Fruit fly (Drosophila melanogaster): ENCODE measurements around the gene GstD5.

The GstD5 gene

DNA sequence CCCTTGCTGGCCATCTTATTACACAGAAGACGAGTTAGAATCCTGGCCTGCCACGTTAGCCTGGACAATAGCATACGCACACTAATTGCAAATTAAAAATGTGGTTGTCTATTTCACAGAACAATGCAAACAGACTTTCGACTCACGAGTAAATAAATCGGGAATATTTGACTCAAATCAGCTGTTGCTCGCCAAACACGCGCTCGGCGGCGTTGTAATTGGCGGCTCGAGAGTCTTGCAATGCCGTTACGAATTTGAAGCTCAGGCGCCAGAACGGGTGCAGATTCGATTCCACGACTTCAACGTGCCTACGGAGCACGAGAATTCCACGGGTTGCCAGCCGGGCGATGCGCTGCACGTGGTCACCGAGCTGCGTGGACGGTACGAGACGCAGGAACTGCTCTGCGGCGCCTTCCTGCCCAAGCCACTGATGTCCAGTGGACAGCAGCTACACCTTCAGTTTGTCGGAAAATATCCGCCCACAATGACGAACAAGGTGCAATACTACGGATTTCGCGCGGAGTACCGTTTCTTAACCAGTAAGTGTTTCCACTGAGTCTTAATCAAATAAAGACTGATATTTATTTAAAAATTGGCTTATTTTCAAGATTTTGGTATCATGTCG, 26.3 kb downstream of the GstD5 start, which contains the start of gene DNAlig3:
TSS of gene DNAlig3 (minus strand) at position 168 of the 625 bp plus-strand sequence.
- no peak for TF ChIP-seq Rel (GFP tag; optimal IDR thresholded peaks at IDR 0.05)
- peak; percentile 83 for TF ChIP-seq Rel (tag; optimal IDR thresholded peaks at IDR 0.05)
- no peak for TF ChIP-seq Hr78 (GFP tag; optimal IDR thresholded peaks at IDR 0.05)

DNA sequence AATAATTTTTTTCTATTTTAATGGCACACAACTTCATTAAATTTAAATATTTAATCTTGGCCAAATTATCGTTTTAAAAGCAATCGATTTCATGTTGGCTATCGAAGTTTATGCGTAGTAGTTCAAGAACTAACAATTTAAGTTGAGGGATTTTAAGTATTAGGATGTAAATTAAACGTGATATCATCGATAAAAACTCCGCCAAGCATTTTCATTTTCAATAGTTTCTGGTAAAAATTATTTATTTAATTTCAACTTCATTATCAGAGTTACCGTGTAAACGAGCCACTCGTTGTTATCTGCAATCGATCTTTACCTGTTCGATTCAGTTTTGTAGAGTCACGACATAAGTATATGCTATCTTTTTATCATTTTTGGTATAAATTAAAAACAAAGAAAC, 27.4 kb downstream of the GstD5 start:
- no peak for TF ChIP-seq N (GFP tag; optimal IDR thresholded peaks at IDR 0.05)
- peak; percentile 94 for TF ChIP-seq Hnf4 (GFP tag; optimal IDR thresholded peaks at IDR 0.05)
- TF ChIP-seq HLH106 (tag; optimal IDR thresholded peaks at IDR 0.05), result peak; percentile 98
- TF ChIP-seq sage (GFP tag; optimal IDR thresholded peaks at IDR 0.05), result peak; percentile 99
- TF ChIP-seq Myc (optimal IDR thresholded peaks at IDR 0.05), result no peak
- no peak for TF ChIP-seq usp (GFP tag; optimal IDR thresholded peaks at IDR 0.05)
- no peak for TF ChIP-seq Dif (GFP tag; optimal IDR thresholded peaks at IDR 0.05; ENCODE audit: partially characterized antibody)
- no peak for TF ChIP-seq Dfd (GFP tag; optimal IDR thresholded peaks at IDR 0.05)
- TF ChIP-seq Sp1 (GFP tag; optimal IDR thresholded peaks at IDR 0.05), result peak; percentile 99
- TF ChIP-seq h (GFP tag; optimal IDR thresholded peaks at IDR 0.05), result peak; percentile 99
- TF ChIP-seq br (GFP tag; optimal IDR thresholded peaks at IDR 0.05), result peak; percentile 95
- no peak for TF ChIP-seq Hr78 (GFP tag; optimal IDR thresholded peaks at IDR 0.05)
- peak; percentile 92 for TF ChIP-seq Hr83 (GFP tag; optimal IDR thresholded peaks at IDR 0.05; ENCODE audit: poor library complexity, severe bottlenecking)
- TF ChIP-seq dl (GFP tag; optimal IDR thresholded peaks at IDR 0.05; ENCODE audit: insufficient read depth in 1 of 2, partially characterized antibody in 2 of 2), result no peak
- TF ChIP-seq Rel (GFP tag; optimal IDR thresholded peaks at IDR 0.05), result peak; percentile 90
- TF ChIP-seq Rel (tag; optimal IDR thresholded peaks at IDR 0.05), result peak; percentile 93
- peak; percentile 36 for TF ChIP-seq GATAd (GFP tag; optimal IDR thresholded peaks at IDR 0.05)
- no peak for TF ChIP-seq Vsx2 (GFP tag; optimal IDR thresholded peaks at IDR 0.05; ENCODE audit: partially characterized antibody)
- TF ChIP-seq sv (GFP tag; optimal IDR thresholded peaks at IDR 0.05), result peak; percentile 94
- peak; percentile 100 for TF ChIP-seq CG9705 (GFP tag; optimal IDR thresholded peaks at IDR 0.05)
- TF ChIP-seq Mio (GFP tag; optimal IDR thresholded peaks at IDR 0.05), result peak; percentile 59
- TF ChIP-seq brk (GFP tag; optimal IDR thresholded peaks at IDR 0.05), result peak; percentile 95
- no peak for TF ChIP-seq tai (GFP tag; optimal IDR thresholded peaks at IDR 0.05)
- TF ChIP-seq OdsH (GFP tag; optimal IDR thresholded peaks at IDR 0.05), result peak; percentile 95
- no peak for TF ChIP-seq lola (GFP tag; optimal IDR thresholded peaks at IDR 0.05)
- no peak for TF ChIP-seq Abd-B (GFP tag; optimal IDR thresholded peaks at IDR 0.05)
- TF ChIP-seq foxo (GFP tag; optimal IDR thresholded peaks at IDR 0.05), result peak; percentile 89 to 96
- peak; percentile 94 for TF ChIP-seq CG32264 (GFP tag; optimal IDR thresholded peaks at IDR 0.05)
- peak; percentile 88 for TF ChIP-seq dsf (GFP tag; optimal IDR thresholded peaks at IDR 0.05; ENCODE audit: borderline replicate concordance)
- TF ChIP-seq pan (optimal IDR thresholded peaks at IDR 0.05), result no peak
- peak; percentile 99 for TF ChIP-seq dmrt93B (GFP tag; optimal IDR thresholded peaks at IDR 0.05)
- TF ChIP-seq woc (GFP tag; optimal IDR thresholded peaks at IDR 0.05), result peak; percentile 86
- TF ChIP-seq Jra (GFP tag; optimal IDR thresholded peaks at IDR 0.05), result peak; percentile 84
- TF ChIP-seq fru (GFP tag; optimal IDR thresholded peaks at IDR 0.05), result peak; percentile 94
- TF ChIP-seq psq (GFP tag; optimal IDR thresholded peaks at IDR 0.05), result peak; percentile 84
- TF ChIP-seq ey (GFP tag; optimal IDR thresholded peaks at IDR 0.05), result peak; percentile 89
- no peak for TF ChIP-seq jim (GFP tag; optimal IDR thresholded peaks at IDR 0.05)
- no peak for TF ChIP-seq CrebA (GFP tag; optimal IDR thresholded peaks at IDR 0.05; ENCODE audit: borderline replicate concordance)
- peak; percentile 97 for TF ChIP-seq rgr (GFP tag; optimal IDR thresholded peaks at IDR 0.05)

DNA sequence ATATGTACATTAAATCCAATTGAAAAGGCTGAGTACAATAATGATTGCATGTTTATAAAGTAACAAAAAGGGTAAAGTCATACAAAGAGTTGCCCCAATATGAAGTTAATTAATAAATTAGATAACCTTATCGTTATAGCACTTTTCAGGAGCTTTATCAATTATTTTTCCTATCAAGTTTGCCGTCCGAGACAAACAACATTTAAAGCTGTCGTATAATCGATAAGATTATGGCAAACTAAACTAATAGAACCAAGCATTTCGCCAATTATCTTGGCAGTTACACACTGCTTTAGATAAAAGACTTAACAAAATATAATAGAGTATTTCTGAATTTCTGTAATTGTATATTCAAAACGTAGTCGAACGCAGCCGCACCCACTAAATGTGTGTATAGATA, 29.6 kb downstream of the GstD5 start:
- TF ChIP-seq Dif (GFP tag; optimal IDR thresholded peaks at IDR 0.05; ENCODE audit: partially characterized antibody) (no peak), usp (GFP tag; optimal IDR thresholded peaks at IDR 0.05) (no peak), foxo (GFP tag; optimal IDR thresholded peaks at IDR 0.05) (no peak), N (GFP tag; optimal IDR thresholded peaks at IDR 0.05) (no peak), psq (GFP tag; optimal IDR thresholded peaks at IDR 0.05) (no peak), OdsH (GFP tag; optimal IDR thresholded peaks at IDR 0.05) (no peak), dsf (GFP tag; optimal IDR thresholded peaks at IDR 0.05; ENCODE audit: borderline replicate concordance) (no peak), fru (GFP tag; optimal IDR thresholded peaks at IDR 0.05) (no peak), ey (GFP tag; optimal IDR thresholded peaks at IDR 0.05) (no peak), Mio (GFP tag; optimal IDR thresholded peaks at IDR 0.05) (no peak), dmrt93B (GFP tag; optimal IDR thresholded peaks at IDR 0.05) (no peak), Sp1 (GFP tag; optimal IDR thresholded peaks at IDR 0.05) (no peak), jim (GFP tag; optimal IDR thresholded peaks at IDR 0.05) (no peak), CG9705 (GFP tag; optimal IDR thresholded peaks at IDR 0.05) (no peak), CrebA (GFP tag; optimal IDR thresholded peaks at IDR 0.05; ENCODE audit: borderline replicate concordance) (no peak), Hnf4 (GFP tag; optimal IDR thresholded peaks at IDR 0.05) (no peak), Abd-B (GFP tag; optimal IDR thresholded peaks at IDR 0.05) (no peak), Jra (GFP tag; optimal IDR thresholded peaks at IDR 0.05) (no peak)

Data from whole organism, wandering third instar larva.